In the genomic region with DNA sequence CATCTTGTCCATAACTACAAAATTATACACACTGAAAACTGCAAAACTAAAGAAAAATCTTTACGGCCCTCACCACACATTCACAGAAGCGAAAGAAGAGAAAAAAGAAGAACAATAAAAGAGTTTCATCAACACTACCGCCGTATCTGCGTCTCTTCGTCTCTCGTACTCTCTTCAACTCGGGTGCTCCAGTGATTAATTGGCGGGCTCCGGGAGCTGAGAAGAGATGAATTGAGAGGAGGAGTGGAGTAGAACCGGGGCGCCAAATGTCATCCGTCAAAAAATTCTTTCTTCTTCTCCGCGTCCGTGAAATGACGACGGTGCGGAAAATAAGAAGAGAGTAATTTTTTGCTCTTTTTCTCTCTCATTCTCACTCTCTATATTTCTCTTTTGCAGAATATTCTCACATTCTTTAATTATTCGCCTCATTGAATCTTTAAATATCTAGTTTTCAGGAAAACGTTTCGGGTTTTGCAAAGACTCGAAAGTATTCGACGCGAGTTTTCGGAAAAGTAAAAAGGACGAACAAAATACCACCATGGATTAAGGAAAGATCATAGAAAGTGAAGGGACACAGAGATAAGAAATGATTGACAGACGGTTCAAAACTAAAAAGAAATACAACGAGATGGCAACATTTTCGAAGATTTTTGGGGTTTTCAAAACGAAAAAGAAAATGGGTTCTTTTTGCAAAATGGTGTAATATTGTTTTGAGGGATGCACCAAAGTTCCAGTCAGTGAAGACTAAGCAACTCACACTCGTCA, we compare ENCODE assay signal across 2 worm cellular contexts.
A peak's percentile ranks its signal among the peaks of the same experiment; 100 is the strongest.
TF ChIP-seq lines count a peak whose summit lies in the region.

No protein-coding gene starts in this region.

TF ChIP-seq in whole organism, L1 larva, 84 proteins besides CTCF, POLR2A, EP300 and RAD21 (continued from another document):
- TF ChIP-seq unc-130 (tag; optimal IDR thresholded peaks at IDR 0.05; lab: Kevin White, UChicago) (peak; percentile 50), nhr-28 (tag; optimal IDR thresholded peaks at IDR 0.05; lab: Kevin White, UChicago) (no peak), lsy-2 (tag; optimal IDR thresholded peaks at IDR 0.05; lab: Kevin White, UChicago) (peak in 1 of 2 experiments; percentile 33), C04F5.9 (tag; optimal IDR thresholded peaks at IDR 0.05; lab: Kevin White, UChicago) (no peak), fkh-4 (tag; optimal IDR thresholded peaks at IDR 0.05; lab: Kevin White, UChicago; ENCODE audit: borderline replicate concordance) (no peak), dsc-1 (tag; optimal IDR thresholded peaks at IDR 0.05; lab: Kevin White, UChicago) (peak; percentile 61)

TF ChIP-seq in whole organism, L2 larva, 48 proteins besides CTCF, POLR2A, EP300 and RAD21 (continued from another document):
- no peak for TF ChIP-seq lin-11 (tag; optimal IDR thresholded peaks at IDR 0.05; lab: Kevin White, UChicago)
- TF ChIP-seq ceh-16 (tag; optimal IDR thresholded peaks at IDR 0.05; lab: Kevin White, UChicago): no peak
- TF ChIP-seq nhr-11 (tag; optimal IDR thresholded peaks at IDR 0.05; lab: Kevin White, UChicago): no peak
